Worm (Caenorhabditis elegans): Measurements from ENCODE around the gene pqn-31.
A peak's percentile ranks its signal among the peaks of the same experiment; 100 is the strongest.

DNA sequence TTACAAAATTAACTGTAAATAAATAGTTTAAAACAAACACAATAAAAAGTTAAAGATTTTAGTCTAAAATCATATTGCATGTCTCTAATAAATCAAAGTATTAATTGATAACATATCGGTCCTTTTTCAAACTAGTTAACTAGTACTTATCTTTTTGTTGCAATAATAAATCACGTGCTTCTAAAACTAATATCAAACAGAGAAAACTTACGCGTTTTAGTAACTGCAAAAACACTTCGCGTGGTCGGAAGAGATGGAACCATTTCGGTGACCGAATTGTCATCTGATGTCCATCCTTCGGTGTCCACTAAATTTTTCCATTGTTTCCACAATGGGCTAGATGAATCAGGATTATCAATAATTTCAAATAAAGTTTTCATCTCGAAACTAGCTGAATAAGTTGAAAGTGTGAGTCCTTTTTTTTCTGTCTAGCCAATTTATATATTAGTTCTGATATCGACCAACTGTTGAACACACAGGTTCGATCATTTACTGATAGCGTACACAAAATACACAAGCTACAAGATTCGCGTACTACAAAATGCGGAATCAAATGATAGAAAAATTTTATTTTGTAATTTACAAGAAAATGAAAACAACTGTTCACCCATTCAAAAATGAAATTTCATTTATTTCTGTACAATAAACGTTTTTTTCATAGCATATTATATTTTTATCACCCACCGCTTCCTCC, 11.0 kb upstream of the pqn-31 start, which contains the start of gene F21C10.9:
- TF ChIP-seq nhr-25 (tag; optimal IDR thresholded peaks at IDR 0.05), result no peak
- peak; percentile 12 for TF ChIP-seq pha-4 (tag; optimal IDR thresholded peaks at IDR 0.05)
- TF ChIP-seq snpc-4 (tag; optimal IDR thresholded peaks at IDR 0.05), result no peak
- no peak for TF ChIP-seq ama-1 (optimal IDR thresholded peaks at IDR 0.05)
- TF ChIP-seq aly-2 (tag; optimal IDR thresholded peaks at IDR 0.05), result no peak
- TF ChIP-seq elt-2 (tag; optimal IDR thresholded peaks at IDR 0.05), result peak; percentile 25
- TF ChIP-seq nhr-77 (tag; optimal IDR thresholded peaks at IDR 0.05), result no peak

Data from whole organism, L3 larva.